Fruit fly (Drosophila melanogaster): ENCODE results near the gene Qsox4.

Gene Qsox4

dm6 chr3R:23679911-23680336, 22.6 kb upstream of the Qsox4 start, which contains the start of gene eIF3d1 (continued):
- TF ChIP-seq ttk (GFP tag; IDR thresholded peaks at IDR 0.05) (no peak), CG17612 (GFP tag; IDR thresholded peaks at IDR 0.05) (no peak), cato (GFP tag; optimal IDR thresholded peaks at IDR 0.05; ENCODE audit: borderline replicate concordance) (no peak), h (optimal IDR thresholded peaks at IDR 0.05) (no peak), B-H2 (GFP tag; optimal IDR thresholded peaks at IDR 0.05) (no peak), CG12942 (GFP tag; optimal IDR thresholded peaks at IDR 0.05) (peak; percentile 3), CG7987 (GFP tag; optimal IDR thresholded peaks at IDR 0.05) (no peak), HHEX (GFP tag; optimal IDR thresholded peaks at IDR 0.05) (no peak), CG12071 (GFP tag; optimal IDR thresholded peaks at IDR 0.05) (no peak), Nf-YA (GFP tag; IDR thresholded peaks at IDR 0.05) (no peak), Fer2 (tag; optimal IDR thresholded peaks at IDR 0.05) (no peak), Adf1 (GFP tag; IDR thresholded peaks at IDR 0.05) (no peak), Aef1 (GFP tag; IDR thresholded peaks at IDR 0.05) (no peak), CG18599 (GFP tag; optimal IDR thresholded peaks at IDR 0.05) (no peak), CG14965 (GFP tag; optimal IDR thresholded peaks at IDR 0.05; ENCODE audit: borderline replicate concordance) (no peak), Optix (GFP tag; IDR thresholded peaks at IDR 0.05) (no peak), tgo (GFP tag; IDR thresholded peaks at IDR 0.05) (no peak), NfI (GFP tag; optimal IDR thresholded peaks at IDR 0.05) (no peak), Atf3 (GFP tag; optimal IDR thresholded peaks at IDR 0.05) (no peak), nau (GFP tag; optimal IDR thresholded peaks at IDR 0.05) (no peak), Stat92E (GFP tag; optimal IDR thresholded peaks at IDR 0.05) (no peak), CG14667 (GFP tag; IDR thresholded peaks at IDR 0.05) (no peak), Ssrp (tag; optimal IDR thresholded peaks at IDR 0.05) (no peak), CG13624 (GFP tag; optimal IDR thresholded peaks at IDR 0.05) (no peak), usp (GFP tag; optimal IDR thresholded peaks at IDR 0.05) (no peak), CG15479 (GFP tag; optimal IDR thresholded peaks at IDR 0.05) (no peak), Ets97D (GFP tag; optimal IDR thresholded peaks at IDR 0.05) (peak; percentile 77), CG30403 (GFP tag; optimal IDR thresholded peaks at IDR 0.05) (peak; percentile 20), CG10147 (GFP tag; optimal IDR thresholded peaks at IDR 0.05) (no peak), hth (optimal IDR thresholded peaks at IDR 0.05) (no peak), Dek (tag; optimal IDR thresholded peaks at IDR 0.05) (no peak), gt (GFP tag; IDR thresholded peaks at IDR 0.05) (no peak), ab (GFP tag; optimal IDR thresholded peaks at IDR 0.05) (no peak), Eip74EF (GFP tag; optimal IDR thresholded peaks at IDR 0.05) (no peak), peb (GFP tag; IDR thresholded peaks at IDR 0.05) (no peak), CG9797 (GFP tag; optimal IDR thresholded peaks at IDR 0.05) (peak; percentile 99), CG18619 (GFP tag; optimal IDR thresholded peaks at IDR 0.05) (no peak), CrebB (tag; optimal IDR thresholded peaks at IDR 0.05) (no peak), CG30020 (tag; optimal IDR thresholded peaks at IDR 0.05) (no peak), Sry-β (GFP tag; optimal IDR thresholded peaks at IDR 0.05) (no peak), CG34376 (GFP tag; optimal IDR thresholded peaks at IDR 0.05) (no peak), CG17568 (GFP tag; optimal IDR thresholded peaks at IDR 0.05) (no peak), wdn (GFP tag; IDR thresholded peaks at IDR 0.05) (no peak), esg (GFP tag; conservative IDR thresholded peaks at IDR 0.05) (no peak), CG4424 (GFP tag; optimal IDR thresholded peaks at IDR 0.05) (no peak), CG4282 (GFP tag; optimal IDR thresholded peaks at IDR 0.05) (no peak), sens-2 (GFP tag; IDR thresholded peaks at IDR 0.05) (no peak), tin (GFP tag; optimal IDR thresholded peaks at IDR 0.05) (peak; percentile 20), fru (optimal IDR thresholded peaks at IDR 0.05) (no peak), gsb (GFP tag; IDR thresholded peaks at IDR 0.05) (no peak), CG12104 (GFP tag; optimal IDR thresholded peaks at IDR 0.05) (no peak), HLHmδ (GFP tag; optimal IDR thresholded peaks at IDR 0.05) (no peak), CG14050 (GFP tag; IDR thresholded peaks at IDR 0.05) (no peak)

All from whole organism, embryonic.